Fruit fly (Drosophila melanogaster) whole organism, wandering third instar larva: ENCODE measurements around the gene dmrt99B.

Experiments used
- Abd-B ChIP-seq: fragments of >200 bp; optimal IDR thresholded peaks from 2 replicates; lab custom pipeline; 2017; ENCODE audit warnings: missing biosample characterization, missing genetic modification characterization
- CG32264 ChIP-seq: fragments of 200-800 bp; sonication (Bioruptor generic); optimal IDR thresholded peaks from 2 replicates; lab custom pipeline; 2016; ENCODE audit warnings: missing biosample characterization, missing genetic modification characterization
- CG9705 ChIP-seq: fragments of 200-800 bp; sonication (Bioruptor generic); optimal IDR thresholded peaks from 2 replicates; lab custom pipeline; 2018; ENCODE audit warnings: missing biosample characterization, mild to moderate bottlenecking, missing genetic modification characterization
- CrebA ChIP-seq: fragments of 200-800 bp; sonication (Bioruptor generic); optimal IDR thresholded peaks from 2 replicates; lab custom pipeline; 2016; ENCODE audit warnings: missing biosample characterization, mild to moderate bottlenecking, missing genetic modification characterization, borderline replicate concordance
- Dfd ChIP-seq: fragments of >200 bp; optimal IDR thresholded peaks from 2 replicates; lab custom pipeline; 2017; ENCODE audit warnings: missing biosample characterization, missing genetic modification characterization
- Dif ChIP-seq: fragments of 200-275, 200-300 bp; sonication (Bioruptor generic); optimal IDR thresholded peaks from 2 replicates; lab custom pipeline; 2018; ENCODE audit warnings: missing biosample characterization, missing genetic modification characterization; ENCODE audit not compliant: partially characterized antibody
- GATAd ChIP-seq: sonication (Bioruptor generic); optimal IDR thresholded peaks from 2 replicates; lab custom pipeline; 2016; ENCODE audit warnings: missing biosample characterization, missing genetic modification characterization
- HLH106 ChIP-seq: fragments of 200-800 bp; optimal IDR thresholded peaks from 3 replicates; lab custom pipeline; 2019; ENCODE audit warnings: missing biosample characterization, mild to moderate bottlenecking, missing genetic modification characterization, moderate library complexity
- Hnf4 ChIP-seq: fragments of 200-800 bp; sonication (Bioruptor generic); optimal IDR thresholded peaks from 2 replicates; lab custom pipeline; 2016; ENCODE audit warnings: missing biosample characterization, mild to moderate bottlenecking, missing genetic modification characterization
- Hr78 ChIP-seq: fragments of >200 bp; optimal IDR thresholded peaks from 2 replicates; lab custom pipeline; 2017; ENCODE audit warnings: missing biosample characterization, missing genetic modification characterization
- Hr83 ChIP-seq: fragments of 200-300 bp; sonication (Bioruptor generic); optimal IDR thresholded peaks from 2 replicates; lab custom pipeline; 2016; ENCODE audit warnings: missing biosample characterization, mild to moderate bottlenecking, missing genetic modification characterization, moderate library complexity; ENCODE audit not compliant: poor library complexity, severe bottlenecking
- Jra ChIP-seq: sonication (Bioruptor generic); optimal IDR thresholded peaks from 2 replicates; lab custom pipeline; 2016; ENCODE audit warnings: missing biosample characterization, missing genetic modification characterization
- Mio ChIP-seq: sonication (Bioruptor generic); optimal IDR thresholded peaks from 2 replicates; lab custom pipeline; 2016; ENCODE audit warnings: missing biosample characterization, missing genetic modification characterization
- Myc ChIP-seq: fragments of >200 bp; optimal IDR thresholded peaks from 2 replicates; lab custom pipeline; 2017
- N ChIP-seq: fragments of >200 bp; optimal IDR thresholded peaks from 2 replicates; lab custom pipeline; 2018; ENCODE audit warnings: missing biosample characterization, missing external identifiers, missing genetic modification characterization
- OdsH ChIP-seq: fragments of 200-800 bp; sonication (Bioruptor generic); optimal IDR thresholded peaks from 2 replicates; lab custom pipeline; 2016; ENCODE audit warnings: missing biosample characterization, mild to moderate bottlenecking, missing genetic modification characterization
- Rel ChIP-seq, 2 experiments: fragments of 200-800 bp; sonication (Bioruptor generic) in 1 of 2; optimal IDR thresholded peaks; 2 replicates in 1 of 2; 3 replicates in 1 of 2; lab custom pipeline; 2016 to 2019; ENCODE audit warnings: mild to moderate bottlenecking in 2 of 2, missing biosample characterization in 2 of 2, missing genetic modification characterization in 2 of 2, moderate library complexity in 1 of 2
- Sp1 ChIP-seq: fragments of 200-800 bp; sonication (Bioruptor generic); optimal IDR thresholded peaks from 3 replicates; lab custom pipeline; 2019; ENCODE audit warnings: missing biosample characterization, mild to moderate bottlenecking, missing genetic modification characterization, moderate library complexity
- Vsx2 ChIP-seq: fragments of 200-300, 225-300 bp; sonication (Bioruptor generic); optimal IDR thresholded peaks from 2 replicates; lab custom pipeline; 2018; ENCODE audit warnings: missing biosample characterization, missing genetic modification characterization; ENCODE audit not compliant: partially characterized antibody
- br ChIP-seq: fragments of 200-800 bp; sonication (Bioruptor generic); optimal IDR thresholded peaks from 2 replicates; lab custom pipeline; 2016; ENCODE audit warnings: missing biosample characterization, missing genetic modification characterization
- brk ChIP-seq: fragments of 200-800 bp; sonication (Bioruptor generic); optimal IDR thresholded peaks from 2 replicates; lab custom pipeline; 2016; ENCODE audit warnings: missing biosample characterization, mild to moderate bottlenecking, missing genetic modification characterization
- dl ChIP-seq, 2 experiments: fragments of 175-275, 200-275 bp in 1 of 2; fragments of 200-275 bp in 1 of 2; sonication (Bioruptor generic); optimal IDR thresholded peaks; lab custom pipeline; 2018; ENCODE audit warnings: mild to moderate bottlenecking in 2 of 2, missing biosample characterization in 2 of 2, missing genetic modification characterization in 2 of 2, moderate library complexity in 2 of 2; ENCODE audit not compliant: partially characterized antibody in 2 of 2, insufficient read depth in 1 of 2
- dmrt93B ChIP-seq: fragments of 200-800 bp; sonication (Bioruptor generic); optimal IDR thresholded peaks from 2 replicates; lab custom pipeline; 2018; ENCODE audit warnings: missing biosample characterization, mild to moderate bottlenecking, missing genetic modification characterization
- dsf ChIP-seq: sonication (Bioruptor generic); optimal IDR thresholded peaks from 2 replicates; lab custom pipeline; 2016; ENCODE audit warnings: missing biosample characterization, missing genetic modification characterization, borderline replicate concordance
- ey ChIP-seq: fragments of 200-800 bp; sonication (Bioruptor generic); optimal IDR thresholded peaks from 2 replicates; lab custom pipeline; 2016; ENCODE audit warnings: missing biosample characterization, missing genetic modification characterization
- foxo ChIP-seq, 2 experiments: fragments of 200-800 bp; sonication (Bioruptor generic); optimal IDR thresholded peaks; 2 replicates in 1 of 2; 3 replicates in 1 of 2; lab custom pipeline; 2016 to 2017; ENCODE audit warnings: missing biosample characterization in 2 of 2, missing genetic modification characterization in 2 of 2
- fru ChIP-seq: fragments of 200-800 bp; sonication (Bioruptor generic); optimal IDR thresholded peaks from 3 replicates; lab custom pipeline; 2016; ENCODE audit warnings: missing biosample characterization, mild to moderate bottlenecking, missing genetic modification characterization
- h ChIP-seq: fragments of 200-800 bp; sonication (Bioruptor generic); optimal IDR thresholded peaks from 3 replicates; lab custom pipeline; 2016; ENCODE audit warnings: missing biosample characterization, mild to moderate bottlenecking, missing genetic modification characterization
- jim ChIP-seq: fragments of 175-275, 200-325 bp; sonication (Bioruptor generic); optimal IDR thresholded peaks from 2 replicates; lab custom pipeline; 2016; ENCODE audit warnings: missing biosample characterization, mild to moderate bottlenecking, missing genetic modification characterization
- lola ChIP-seq: fragments of >200 bp; optimal IDR thresholded peaks from 2 replicates; lab custom pipeline; 2017; ENCODE audit warnings: missing biosample characterization, missing genetic modification characterization
- pan ChIP-seq: fragments of >200 bp; optimal IDR thresholded peaks from 2 replicates; lab custom pipeline; 2017
- psq ChIP-seq: fragments of 200-800 bp; sonication (Bioruptor generic); optimal IDR thresholded peaks from 3 replicates; lab custom pipeline; 2017; ENCODE audit warnings: missing biosample characterization, mild to moderate bottlenecking, missing genetic modification characterization, moderate library complexity
- rgr ChIP-seq: fragments of 200-800 bp; sonication (Bioruptor generic); optimal IDR thresholded peaks from 3 replicates; lab custom pipeline; 2016; ENCODE audit warnings: missing biosample characterization, mild to moderate bottlenecking, missing genetic modification characterization
- sage ChIP-seq: fragments of 200-800 bp; sonication (Bioruptor generic); optimal IDR thresholded peaks from 2 replicates; lab custom pipeline; 2016; ENCODE audit warnings: missing biosample characterization, mild to moderate bottlenecking, missing genetic modification characterization
- sv ChIP-seq: fragments of 200-800 bp; sonication (Bioruptor generic); optimal IDR thresholded peaks from 3 replicates; lab custom pipeline; 2016; ENCODE audit warnings: missing biosample characterization, missing genetic modification characterization
- tai ChIP-seq: sonication (Bioruptor generic); optimal IDR thresholded peaks from 2 replicates; lab custom pipeline; 2016; ENCODE audit warnings: missing biosample characterization, missing genetic modification characterization
- usp ChIP-seq: fragments of >200 bp; optimal IDR thresholded peaks from 2 replicates; lab custom pipeline; 2017; ENCODE audit warnings: missing biosample characterization, missing genetic modification characterization
- woc ChIP-seq: sonication (Bioruptor generic); optimal IDR thresholded peaks from 2 replicates; lab custom pipeline; 2016; ENCODE audit warnings: missing biosample characterization, mild to moderate bottlenecking, missing genetic modification characterization

The dmrt99B gene

dm6 chr3R:29736678-29737093 lies 44.3 kb downstream of the dmrt99B start, which contains the start of the genes CG7601 and CIA30 (continued):
- TF ChIP-seq Mio (GFP tag; lab: Kevin White, UChicago) = peak; percentile 93

dm6 chr3R:29737891-29738290 lies 45.5 kb downstream of the dmrt99B start, which contains the start of gene Gnpnat:
Gene Gnpnat (plus strand): TSS chr3R:29738275.
- TF ChIP-seq rgr (GFP tag; lab: Kevin White, UChicago) (peak; percentile 58), Dif (no peak), h (GFP tag; lab: Kevin White, UChicago) (peak; percentile 47), HLH106 (tag; lab: Kevin White, UChicago) (peak; percentile 46), dsf (GFP tag; lab: Kevin White, UChicago) (no peak), Vsx2 (GFP tag; lab: Kevin White, UChicago) (no peak), OdsH (peak; percentile 70), woc (GFP tag; lab: Kevin White, UChicago) (peak; percentile 13), pan (no peak), tai (no peak), foxo (GFP tag; optimal IDR thresholded peaks at IDR 0.05; lab: Kevin White, UChicago) (peak in 1 of 2 experiments; percentile 69), sv (GFP tag; lab: Kevin White, UChicago) (peak; percentile 5), jim (no peak), Jra (peak; percentile 5), usp (GFP tag; lab: Kevin White, UChicago) (no peak), ey (peak; percentile 3), dmrt93B (GFP tag; lab: Kevin White, UChicago) (no peak), Hnf4 (GFP tag; lab: Kevin White, UChicago) (peak; percentile 55), psq (GFP tag; lab: Kevin White, UChicago) (peak; percentile 79), br (peak; percentile 11), Sp1 (GFP tag; lab: Kevin White, UChicago) (peak; percentile 50), Hr83 (no peak), N (GFP tag; lab: Kevin White, UChicago) (no peak), fru (GFP tag; lab: Kevin White, UChicago) (peak; percentile 60)

dm6 chr3R:29740078-29740477 lies 47.7 kb downstream of the dmrt99B start:
- no peak for TF ChIP-seq usp (GFP tag; lab: Kevin White, UChicago)
- no peak for TF ChIP-seq Vsx2 (GFP tag; lab: Kevin White, UChicago)
- no peak for TF ChIP-seq jim
- TF ChIP-seq sv (GFP tag; lab: Kevin White, UChicago) = no peak
- TF ChIP-seq Sp1 (GFP tag; lab: Kevin White, UChicago) = no peak

dm6 chr3R:29745056-29745455 lies 52.7 kb downstream of the dmrt99B start, which contains the start of the genes Wdr24 and IntS11:
Gene Wdr24 (minus strand): TSS chr3R:29745092.
Gene IntS11 (plus strand): TSS chr3R:29745337.
- TF ChIP-seq rgr (GFP tag; lab: Kevin White, UChicago) (peak; percentile 94), CG9705 (GFP tag; lab: Kevin White, UChicago) (peak; percentile 95), Myc (lab: Kevin White, UChicago) (no peak), GATAd (GFP tag; lab: Kevin White, UChicago) (peak; percentile 66), Jra (no peak), brk (GFP tag; lab: Kevin White, UChicago) (no peak), sv (GFP tag; lab: Kevin White, UChicago) (peak; percentile 60), lola (GFP tag; lab: Kevin White, UChicago) (no peak), N (GFP tag; lab: Kevin White, UChicago) (no peak), br (peak; percentile 85), OdsH (peak; percentile 90), Dif (no peak), Dfd (GFP tag; lab: Kevin White, UChicago) (no peak), Rel (GFP tag; optimal IDR thresholded peaks at IDR 0.05; lab: Kevin White, UChicago) (no peak), Rel (tag; optimal IDR thresholded peaks at IDR 0.05; lab: Kevin White, UChicago) (peak; percentile 86), tai (no peak), Sp1 (GFP tag; lab: Kevin White, UChicago) (peak; percentile 95), Hr78 (GFP tag; lab: Kevin White, UChicago) (no peak), CG32264 (peak; percentile 76), CrebA (GFP tag; lab: Kevin White, UChicago) (no peak), woc (GFP tag; lab: Kevin White, UChicago) (peak; percentile 87), h (GFP tag; lab: Kevin White, UChicago) (peak; percentile 94), Vsx2 (GFP tag; lab: Kevin White, UChicago) (no peak), dsf (GFP tag; lab: Kevin White, UChicago) (no peak), fru (GFP tag; lab: Kevin White, UChicago) (peak; percentile 91), dmrt93B (GFP tag; lab: Kevin White, UChicago) (peak; percentile 98), Hnf4 (GFP tag; lab: Kevin White, UChicago) (no peak), Hr83 (peak; percentile 64), Mio (GFP tag; lab: Kevin White, UChicago) (peak; percentile 45), sage (GFP tag; lab: Kevin White, UChicago) (no peak), pan (no peak), usp (GFP tag; lab: Kevin White, UChicago) (no peak), jim (no peak), HLH106 (tag; lab: Kevin White, UChicago) (peak; percentile 99), psq (GFP tag; lab: Kevin White, UChicago) (peak; percentile 87), Abd-B (GFP tag; lab: Kevin White, UChicago) (no peak), ey (peak; percentile 94), dl (GFP tag; optimal IDR thresholded peaks at IDR 0.05; lab: Kevin White, UChicago; ENCODE audit: insufficient read depth in 1 of 2, partially characterized antibody in 2 of 2) (no peak), foxo (GFP tag; optimal IDR thresholded peaks at IDR 0.05; lab: Kevin White, UChicago) (peak in 1 of 2 experiments; percentile 93)
